Fruit fly (Drosophila melanogaster) whole organism, pupa: ENCODE results near the gene Ist1.

Source experiments
- CG10348 ChIP-seq: fragments of 200-800 bp; sonication (Bioruptor generic); IDR thresholded peaks from 2 replicates; pipeline ENCODE4 v1.3.6; 2022; ENCODE audit warnings: missing biosample characterization, missing genetic modification characterization
- CG12605 ChIP-seq: fragments of 200-800 bp; sonication (Bioruptor generic); IDR thresholded peaks from 2 replicates; pipeline ENCODE4 v1.3.6; 2022; ENCODE audit warnings: missing biosample characterization, missing genetic modification characterization
- CG13204 ChIP-seq: fragments of 200-800 bp; sonication (Bioruptor generic); optimal IDR thresholded peaks from 2 replicates; lab custom pipeline; 2018; ENCODE audit warnings: missing biosample characterization, mild to moderate bottlenecking, missing genetic modification characterization, moderate library complexity
- CG14655 ChIP-seq: fragments of 200-800 bp; sonication (Bioruptor generic); optimal IDR thresholded peaks from 3 replicates; lab custom pipeline; 2017; ENCODE audit warnings: mild to moderate bottlenecking, missing biosample characterization, missing genetic modification reagents, missing genetic modification characterization
- CG15710 ChIP-seq: fragments of 200-800 bp; sonication (Bioruptor generic); optimal IDR thresholded peaks from 2 replicates; lab custom pipeline; 2018; ENCODE audit warnings: missing biosample characterization, mild to moderate bottlenecking, missing genetic modification characterization, moderate library complexity
- CG32121 ChIP-seq: fragments of 200-800 bp; sonication (Bioruptor generic); IDR thresholded peaks from 2 replicates; pipeline ENCODE4 v1.3.6; 2022; ENCODE audit warnings: missing biosample characterization, missing genetic modification characterization
- CG34367 ChIP-seq: fragments of 200-800 bp; sonication (Bioruptor generic); optimal IDR thresholded peaks from 2 replicates; lab custom pipeline; 2018; ENCODE audit warnings: missing biosample characterization, mild to moderate bottlenecking, missing genetic modification characterization
- CG4496 ChIP-seq: fragments of 200-800 bp; sonication (Bioruptor generic); IDR thresholded peaks from 3 replicates; pipeline ENCODE4 v1.3.6; 2022; ENCODE audit warnings: missing biosample characterization, missing genetic modification characterization
- EcR ChIP-seq: fragments of 200-800 bp; sonication (Bioruptor generic); optimal IDR thresholded peaks from 3 replicates; lab custom pipeline; 2019; ENCODE audit warnings: missing biosample characterization, missing genetic modification characterization, mild to moderate bottlenecking, moderate library complexity, missing genetic modification reagents
- Ets98B ChIP-seq: fragments of 200-800 bp; sonication (Bioruptor generic); IDR thresholded peaks from 2 replicates; pipeline ENCODE4 v1.3.6; 2022; ENCODE audit warnings: missing biosample characterization, missing genetic modification characterization
- Snoo ChIP-seq: fragments of 200-800 bp; sonication (Bioruptor generic); optimal IDR thresholded peaks from 3 replicates; lab custom pipeline; 2017; ENCODE audit warnings: missing biosample characterization, mild to moderate bottlenecking, missing genetic modification characterization, inconsistent platforms
- fd96Ca ChIP-seq: fragments of 200-800 bp; sonication (Bioruptor generic); IDR thresholded peaks from 3 replicates; pipeline ENCODE4 v1.3.6; 2022; ENCODE audit warnings: missing biosample characterization, missing genetic modification characterization
- rn ChIP-seq: fragments of 200-800 bp; sonication (Bioruptor generic); IDR thresholded peaks from 2 replicates; pipeline ENCODE4 v1.3.6; 2022; ENCODE audit warnings: missing biosample characterization, missing genetic modification characterization

DNA sequence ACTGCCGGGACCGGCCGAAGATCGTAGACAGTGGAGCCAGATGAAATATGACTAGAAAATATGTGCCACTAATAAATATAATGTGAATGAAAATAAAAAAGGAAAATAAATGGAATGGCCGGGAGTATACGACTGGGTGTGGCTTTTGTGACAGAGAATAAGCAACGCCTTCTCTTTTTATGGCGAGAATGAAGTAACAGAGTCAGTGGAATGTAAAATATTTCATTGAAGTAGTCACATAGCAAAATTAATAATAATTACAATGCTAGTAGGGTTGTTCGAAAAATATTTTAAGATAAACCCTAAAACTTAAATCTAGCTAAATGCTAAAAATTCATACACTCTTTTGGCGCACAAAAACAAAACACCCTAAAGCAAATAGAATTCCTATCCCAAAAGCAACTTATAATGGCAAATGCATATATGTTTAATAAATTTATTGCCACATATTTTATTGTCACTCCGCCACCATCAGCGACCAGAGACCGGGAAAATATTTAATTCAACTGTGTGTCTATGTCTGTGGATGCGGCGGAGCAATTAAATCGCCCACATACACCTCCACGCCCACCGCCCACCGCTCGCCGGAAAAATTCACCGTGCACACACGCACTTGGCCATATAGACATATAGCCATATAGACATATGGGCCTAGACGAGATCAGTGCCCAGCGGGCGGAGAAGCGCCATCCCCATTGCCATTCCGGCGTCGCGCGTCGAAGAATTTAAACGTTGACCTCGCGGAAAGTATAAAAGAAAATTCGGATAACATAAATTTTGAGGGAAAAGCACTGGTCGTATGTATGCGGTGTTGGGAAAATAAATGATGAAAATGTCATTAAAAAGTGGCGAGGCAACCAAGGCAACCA lies 49.3 kb downstream of the Ist1 start:
- TF ChIP-seq EcR (GFP tag; lab: Kevin White, UChicago) (no peak), CG15710 (no peak), CG12605 (GFP tag; lab: Robert Waterston, UW) (no peak), CG34367 (tag; lab: Kevin White, UChicago) (no peak), Snoo (tag; lab: Kevin White, UChicago) (no peak), rn (no peak), Ets98B (no peak), fd96Ca (GFP tag; lab: Robert Waterston, UW) (no peak), CG32121 (GFP tag; lab: Robert Waterston, UW) (no peak), CG14655 (no peak), CG4496 (GFP tag; lab: Robert Waterston, UW) (no peak), CG10348 (GFP tag; lab: Robert Waterston, UW) (no peak), CG13204 (GFP tag; lab: Kevin White, UChicago) (no peak)
